Fruit fly (Drosophila melanogaster) whole organism: ENCODE measurements around the gene wls.

Source experiments
- CG8478 ChIP-seq: fragments of >200 bp; optimal IDR thresholded peaks from 2 replicates; lab custom pipeline; 2018; ENCODE audit warnings: inconsistent platforms
- usp ChIP-seq: fragments of >200 bp; optimal IDR thresholded peaks from 2 replicates; lab custom pipeline; 2017; ENCODE audit warnings: missing biosample characterization, missing genetic modification characterization, mixed read lengths

DNA sequence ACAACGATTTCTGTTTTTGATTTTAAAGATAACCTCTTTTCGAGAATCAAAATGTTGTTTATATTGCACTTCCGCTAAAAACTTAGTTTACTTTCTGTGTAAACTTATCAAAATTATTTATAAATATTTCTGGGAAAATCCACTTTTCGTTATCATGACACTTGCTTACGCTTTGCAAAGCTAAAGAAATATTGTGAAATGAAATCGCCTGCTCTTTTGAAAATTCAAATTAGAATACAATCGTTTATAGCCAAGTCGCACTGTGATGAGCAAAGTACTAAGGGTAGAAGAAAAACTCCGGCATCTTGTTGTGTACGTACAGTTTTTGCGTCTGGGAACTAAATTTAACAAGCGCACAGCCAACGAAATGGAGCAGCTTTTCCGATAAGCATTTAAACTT, 45.0 kb downstream of the wls start:
- no peak for TF ChIP-seq usp (GFP tag; lab: Kevin White, UChicago)
- no peak for TF ChIP-seq CG8478 (lab: Kevin White, UChicago)
